Worm (Caenorhabditis elegans): ENCODE measurements around the gene gck-1.

gck-1 gene

ce11 chrV:8977895-8978294 lies 30.3 kb downstream of the gck-1 start:
- TF ChIP-seq nhr-12 (tag; optimal IDR thresholded peaks at IDR 0.05) (no peak), mml-1 (tag; optimal IDR thresholded peaks at IDR 0.05) (no peak), nhr-237 (tag; optimal IDR thresholded peaks at IDR 0.05) (no peak), R02D3.7 (tag; optimal IDR thresholded peaks at IDR 0.05) (no peak), elt-2 (tag; optimal IDR thresholded peaks at IDR 0.05) (peak; percentile 4), pqm-1 (tag; optimal IDR thresholded peaks at IDR 0.05) (peak; percentile 55), ceh-28 (tag; optimal IDR thresholded peaks at IDR 0.05) (no peak), nhr-23 (tag; optimal IDR thresholded peaks at IDR 0.05) (no peak), aly-2 (tag; optimal IDR thresholded peaks at IDR 0.05) (no peak), ceh-82 (tag; optimal IDR thresholded peaks at IDR 0.05) (no peak), ceh-9 (tag; optimal IDR thresholded peaks at IDR 0.05) (no peak), egl-27 (tag; optimal IDR thresholded peaks at IDR 0.05) (no peak), nhr-43 (tag; optimal IDR thresholded peaks at IDR 0.05; ENCODE audit: poor library complexity, severe bottlenecking) (no peak), ztf-11 (tag; optimal IDR thresholded peaks at IDR 0.05) (no peak)

ce11 chrV:8980845-8981244 lies 33.2 kb downstream of the gck-1 start, which contains the start of gene str-84:
Gene str-84 (minus strand): TSS chrV:8980945.
- TF ChIP-seq unc-62 (GFP tag; optimal IDR thresholded peaks at IDR 0.05) (no peak), nfya-1 (tag; optimal IDR thresholded peaks at IDR 0.05; ENCODE audit: insufficient read depth) (no peak), ceh-16 (tag; optimal IDR thresholded peaks at IDR 0.05) (no peak), ztf-4 (tag; optimal IDR thresholded peaks at IDR 0.05) (no peak), zag-1 (tag; optimal IDR thresholded peaks at IDR 0.05) (no peak), snpc-4 (tag; optimal IDR thresholded peaks at IDR 0.05) (no peak), pha-4 (tag; optimal IDR thresholded peaks at IDR 0.05) (no peak), nhr-77 (tag; optimal IDR thresholded peaks at IDR 0.05) (no peak), ceh-9 (tag; optimal IDR thresholded peaks at IDR 0.05) (no peak), ceh-82 (tag; optimal IDR thresholded peaks at IDR 0.05) (no peak), ama-1 (optimal IDR thresholded peaks at IDR 0.05) (no peak), lsy-12 (tag; optimal IDR thresholded peaks at IDR 0.05) (no peak), tbx-2 (tag; optimal IDR thresholded peaks at IDR 0.05) (no peak), eor-1 (tag; optimal IDR thresholded peaks at IDR 0.05) (no peak), nhr-12 (tag; optimal IDR thresholded peaks at IDR 0.05) (no peak), aly-2 (tag; optimal IDR thresholded peaks at IDR 0.05) (no peak)

- no peak for TF ChIP-seq jun-1 (tag; optimal IDR thresholded peaks at IDR 0.05)
- no peak for TF ChIP-seq nhr-12 (tag; optimal IDR thresholded peaks at IDR 0.05)
These were observed 36.0 kb downstream of the gck-1 start, which contains the start of gene str-86 for ce11 chrV:8983604-8984003. Gene str-86 (minus strand): TSS chrV:8983704.

- no peak for TF ChIP-seq ama-1 (optimal IDR thresholded peaks at IDR 0.05)
- TF ChIP-seq nhr-28 (tag; optimal IDR thresholded peaks at IDR 0.05), result no peak
- no peak for TF ChIP-seq egl-27 (tag; optimal IDR thresholded peaks at IDR 0.05)
- no peak for TF ChIP-seq egl-5 (tag; optimal IDR thresholded peaks at IDR 0.05)
- TF ChIP-seq nhr-12 (tag; optimal IDR thresholded peaks at IDR 0.05), result no peak
- TF ChIP-seq fos-1 (tag; optimal IDR thresholded peaks at IDR 0.05), result no peak
- TF ChIP-seq ceh-16 (tag; optimal IDR thresholded peaks at IDR 0.05), result no peak
- no peak for TF ChIP-seq fkh-2 (tag; optimal IDR thresholded peaks at IDR 0.05)
- TF ChIP-seq lsy-12 (tag; optimal IDR thresholded peaks at IDR 0.05), result no peak
These were observed 37.2 kb downstream of the gck-1 start for ce11 chrV:8984783-8985182.

- TF ChIP-seq lin-15B (tag; optimal IDR thresholded peaks at IDR 0.05) (no peak), fkh-10 (GFP tag; optimal IDR thresholded peaks at IDR 0.05) (no peak), nhr-11 (tag; optimal IDR thresholded peaks at IDR 0.05) (no peak), jun-1 (tag; optimal IDR thresholded peaks at IDR 0.05) (no peak), egl-5 (tag; optimal IDR thresholded peaks at IDR 0.05) (no peak), nhr-43 (tag; optimal IDR thresholded peaks at IDR 0.05; ENCODE audit: poor library complexity, severe bottlenecking) (no peak), R02D3.7 (tag; optimal IDR thresholded peaks at IDR 0.05) (no peak), hmg-11 (tag; optimal IDR thresholded peaks at IDR 0.05) (no peak), unc-62 (GFP tag; optimal IDR thresholded peaks at IDR 0.05) (no peak), aly-2 (tag; optimal IDR thresholded peaks at IDR 0.05) (no peak), nhr-12 (tag; optimal IDR thresholded peaks at IDR 0.05) (no peak), pha-4 (tag; optimal IDR thresholded peaks at IDR 0.05) (no peak), egl-27 (tag; optimal IDR thresholded peaks at IDR 0.05) (no peak), nhr-77 (tag; optimal IDR thresholded peaks at IDR 0.05) (no peak), mml-1 (tag; optimal IDR thresholded peaks at IDR 0.05) (no peak)
These were observed 38.1 kb downstream of the gck-1 start, which contains the start of gene str-85 for ce11 chrV:8985740-8986139. Gene str-85 (minus strand): TSS chrV:8985840.
